Fruit fly (Drosophila melanogaster): ENCODE data around the gene CG5196.

The CG5196 gene

dm6 chr3R:12408160-12408559 lies at the start of gene CG5196:
CG5196 (plus strand) TSS chr3R:12408316.
- TF ChIP-seq Sin3A (optimal IDR thresholded peaks at IDR 0.05) (no peak), insv (optimal IDR thresholded peaks at IDR 0.05) (no peak), Myc (optimal IDR thresholded peaks at IDR 0.05) (no peak), h (optimal IDR thresholded peaks at IDR 0.05) (no peak), psq (optimal IDR thresholded peaks at IDR 0.05) (no peak), ttk (optimal IDR thresholded peaks at IDR 0.05) (no peak)

dm6 chr3R:12359837-12360236 lies 48.3 kb upstream of the CG5196 start, which contains the start of gene CG4115:
CG4115 (plus strand) TSS chr3R:12360008.
- TF ChIP-seq psq (optimal IDR thresholded peaks at IDR 0.05), result no peak
- TF ChIP-seq Sin3A (optimal IDR thresholded peaks at IDR 0.05), result no peak
- no peak for TF ChIP-seq insv (optimal IDR thresholded peaks at IDR 0.05)
- no peak for TF ChIP-seq ttk (optimal IDR thresholded peaks at IDR 0.05)
- no peak for TF ChIP-seq h (optimal IDR thresholded peaks at IDR 0.05)
- no peak for TF ChIP-seq Myc (optimal IDR thresholded peaks at IDR 0.05)

dm6 chr3R:12361962-12362497 lies 46.1 kb upstream of the CG5196 start:
- TF ChIP-seq psq (optimal IDR thresholded peaks at IDR 0.05) (no peak), h (optimal IDR thresholded peaks at IDR 0.05) (no peak), insv (optimal IDR thresholded peaks at IDR 0.05) (no peak), Myc (optimal IDR thresholded peaks at IDR 0.05) (no peak), ttk (optimal IDR thresholded peaks at IDR 0.05) (no peak), Sin3A (optimal IDR thresholded peaks at IDR 0.05) (no peak)

dm6 chr3R:12363544-12363943 lies 44.6 kb upstream of the CG5196 start:
- no peak for TF ChIP-seq h (optimal IDR thresholded peaks at IDR 0.05)
- TF ChIP-seq insv (optimal IDR thresholded peaks at IDR 0.05), result no peak

- TF ChIP-seq Sin3A (optimal IDR thresholded peaks at IDR 0.05) (no peak), h (optimal IDR thresholded peaks at IDR 0.05) (no peak), Myc (optimal IDR thresholded peaks at IDR 0.05) (no peak), insv (optimal IDR thresholded peaks at IDR 0.05) (no peak), psq (optimal IDR thresholded peaks at IDR 0.05) (no peak), ttk (optimal IDR thresholded peaks at IDR 0.05) (no peak)
Measured at dm6 chr3R:12364580-12364979, 43.5 kb upstream of the CG5196 start, which contains the start of gene Tim17a1. Tim17a1 (minus strand) TSS chr3R:12364680.

- TF ChIP-seq Sin3A (optimal IDR thresholded peaks at IDR 0.05), result no peak
- no peak for TF ChIP-seq insv (optimal IDR thresholded peaks at IDR 0.05)
- TF ChIP-seq Myc (optimal IDR thresholded peaks at IDR 0.05), result no peak
- TF ChIP-seq h (optimal IDR thresholded peaks at IDR 0.05), result no peak
- no peak for TF ChIP-seq psq (optimal IDR thresholded peaks at IDR 0.05)
- no peak for TF ChIP-seq ttk (optimal IDR thresholded peaks at IDR 0.05)
Measured at dm6 chr3R:12365264-12365840, 42.8 kb upstream of the CG5196 start, which contains the start of gene GstD10. GstD10 (minus strand) TSS chr3R:12365735.

- no peak for TF ChIP-seq h (optimal IDR thresholded peaks at IDR 0.05)
- TF ChIP-seq Myc (optimal IDR thresholded peaks at IDR 0.05), result no peak
- no peak for TF ChIP-seq psq (optimal IDR thresholded peaks at IDR 0.05)
- TF ChIP-seq Sin3A (optimal IDR thresholded peaks at IDR 0.05), result no peak
- no peak for TF ChIP-seq ttk (optimal IDR thresholded peaks at IDR 0.05)
- no peak for TF ChIP-seq insv (optimal IDR thresholded peaks at IDR 0.05)
Measured at dm6 chr3R:12365887-12366286, 42.2 kb upstream of the CG5196 start.

- TF ChIP-seq ttk (optimal IDR thresholded peaks at IDR 0.05) (no peak), Myc (optimal IDR thresholded peaks at IDR 0.05) (no peak), insv (optimal IDR thresholded peaks at IDR 0.05) (no peak), psq (optimal IDR thresholded peaks at IDR 0.05) (no peak), h (optimal IDR thresholded peaks at IDR 0.05) (no peak)
Measured at dm6 chr3R:12367464-12367863, 40.7 kb upstream of the CG5196 start, which contains the start of gene GstD9. GstD9 (minus strand) TSS chr3R:12367564.

dm6 chr3R:12369135-12369792 lies 38.9 kb upstream of the CG5196 start, which contains the start of gene GstD1:
GstD1 (minus strand) TSS chr3R:12369268.
- TF ChIP-seq h (optimal IDR thresholded peaks at IDR 0.05), result no peak
- TF ChIP-seq psq (optimal IDR thresholded peaks at IDR 0.05), result no peak
- TF ChIP-seq ttk (optimal IDR thresholded peaks at IDR 0.05), result no peak
- TF ChIP-seq Myc (optimal IDR thresholded peaks at IDR 0.05), result no peak
- TF ChIP-seq insv (optimal IDR thresholded peaks at IDR 0.05), result no peak
- no peak for TF ChIP-seq Sin3A (optimal IDR thresholded peaks at IDR 0.05)

- TF ChIP-seq Sin3A (optimal IDR thresholded peaks at IDR 0.05) (no peak), h (optimal IDR thresholded peaks at IDR 0.05) (no peak), ttk (optimal IDR thresholded peaks at IDR 0.05) (no peak), insv (optimal IDR thresholded peaks at IDR 0.05) (no peak), Myc (optimal IDR thresholded peaks at IDR 0.05) (no peak), psq (optimal IDR thresholded peaks at IDR 0.05) (no peak)
Measured at dm6 chr3R:12369793-12370642, 38.1 kb upstream of the CG5196 start.

- no peak for TF ChIP-seq psq (optimal IDR thresholded peaks at IDR 0.05)
- TF ChIP-seq ttk (optimal IDR thresholded peaks at IDR 0.05), result no peak
- TF ChIP-seq Myc (optimal IDR thresholded peaks at IDR 0.05), result no peak
- no peak for TF ChIP-seq insv (optimal IDR thresholded peaks at IDR 0.05)
- no peak for TF ChIP-seq h (optimal IDR thresholded peaks at IDR 0.05)
- TF ChIP-seq Sin3A (optimal IDR thresholded peaks at IDR 0.05), result no peak
Measured at dm6 chr3R:12370643-12370995, 37.5 kb upstream of the CG5196 start.

- TF ChIP-seq ttk (optimal IDR thresholded peaks at IDR 0.05) (no peak), insv (optimal IDR thresholded peaks at IDR 0.05) (no peak), Myc (optimal IDR thresholded peaks at IDR 0.05) (no peak), h (optimal IDR thresholded peaks at IDR 0.05) (no peak), psq (optimal IDR thresholded peaks at IDR 0.05) (no peak), Sin3A (optimal IDR thresholded peaks at IDR 0.05) (no peak)
Measured at dm6 chr3R:12371671-12372070, 36.4 kb upstream of the CG5196 start, which contains the start of gene GstD2. GstD2 (plus strand) TSS chr3R:12371971.

Data from Kc167 (cell line).